Fruit fly (Drosophila melanogaster): ENCODE measurements around the gene CG42564.
A peak's percentile ranks its signal among the peaks of the same experiment; 100 is the strongest.

Gene CG42564

dm6 chr3R:6414439-6415344 lies 40.4 kb downstream of the CG42564 start (continued):
- no peak for TF ChIP-seq CG3065 (GFP tag; optimal IDR thresholded peaks at IDR 0.05)
- TF ChIP-seq tap (tag; optimal IDR thresholded peaks at IDR 0.05) = peak; percentile 23
- peak; percentile 36 for TF ChIP-seq Hmr (GFP tag; optimal IDR thresholded peaks at IDR 0.05)
- TF ChIP-seq salm (tag; optimal IDR thresholded peaks at IDR 0.05) = no peak
- no peak for TF ChIP-seq NC2α (GFP tag; optimal IDR thresholded peaks at IDR 0.05)
- peak; percentile 18 for TF ChIP-seq CG18619 (GFP tag; optimal IDR thresholded peaks at IDR 0.05)
- no peak for TF ChIP-seq shn (GFP tag; optimal IDR thresholded peaks at IDR 0.05)
- no peak for TF ChIP-seq D (optimal IDR thresholded peaks at IDR 0.05)
- peak; percentile 17 for TF ChIP-seq D (GFP tag; optimal IDR thresholded peaks at IDR 0.05)
- no peak for TF ChIP-seq Rx (GFP tag; IDR thresholded peaks at IDR 0.05)
- TF ChIP-seq CG10147 (GFP tag; optimal IDR thresholded peaks at IDR 0.05) = peak; percentile 30
- TF ChIP-seq CG11247 (GFP tag; IDR thresholded peaks at IDR 0.05) = no peak
- no peak for TF ChIP-seq CG10321 (GFP tag; IDR thresholded peaks at IDR 0.05)
- 0 out of 2 replicates have a peak, but pooled peaks have one; percentile 14 for TF ChIP-seq CG32772 (GFP tag; IDR thresholded peaks at IDR 0.05)
- no peak for TF ChIP-seq CG10462 (GFP tag; optimal IDR thresholded peaks at IDR 0.05)
- no peak for TF ChIP-seq exex (tag; optimal IDR thresholded peaks at IDR 0.05)
- no peak for TF ChIP-seq danr (GFP tag; IDR thresholded peaks at IDR 0.05)
- no peak for TF ChIP-seq Kr (GFP tag; optimal IDR thresholded peaks at IDR 0.05)
- no peak for TF ChIP-seq MBD-R2 (GFP tag; IDR thresholded peaks at IDR 0.05)
- TF ChIP-seq klu (GFP tag; IDR thresholded peaks at IDR 0.05) = no peak
- no peak for TF ChIP-seq CG6765 (GFP tag; optimal IDR thresholded peaks at IDR 0.05)
- TF ChIP-seq org-1 (GFP tag; optimal IDR thresholded peaks at IDR 0.05) = no peak
- no peak for TF ChIP-seq hb (GFP tag; IDR thresholded peaks at IDR 0.05; ENCODE audit: partially characterized antibody)
- TF ChIP-seq Sox100B (GFP tag; optimal IDR thresholded peaks at IDR 0.05) = peak; percentile 39
- no peak for TF ChIP-seq pros (GFP tag; optimal IDR thresholded peaks at IDR 0.05)
- peak; percentile 59 for TF ChIP-seq CG13894 (tag; optimal IDR thresholded peaks at IDR 0.05)
- TF ChIP-seq CG4404 (GFP tag; IDR thresholded peaks at IDR 0.05) = no peak
- no peak for TF ChIP-seq psq (GFP tag; optimal IDR thresholded peaks at IDR 0.05)
- no peak for TF ChIP-seq Ets97D (GFP tag; optimal IDR thresholded peaks at IDR 0.05)
- peak; percentile 18 for TF ChIP-seq D19A (tag; optimal IDR thresholded peaks at IDR 0.05)
- no peak for TF ChIP-seq ase (GFP tag; IDR thresholded peaks at IDR 0.05)
- TF ChIP-seq sqz (GFP tag; optimal IDR thresholded peaks at IDR 0.05) = no peak
- TF ChIP-seq CG5953 (GFP tag; IDR thresholded peaks at IDR 0.05) = no peak
- TF ChIP-seq CG11504 (tag; optimal IDR thresholded peaks at IDR 0.05) = peak; percentile 74
- peak; percentile 51 for TF ChIP-seq CG12391 (tag; optimal IDR thresholded peaks at IDR 0.05)
- TF ChIP-seq row (GFP tag; IDR thresholded peaks at IDR 0.05) = peak; percentile 41; the same call in 1 of the 3 replicates
- 0 out of 3 replicates have a peak, but pooled peaks have one; percentile 68 for TF ChIP-seq CG2199 (GFP tag; IDR thresholded peaks at IDR 0.05)
- no peak for TF ChIP-seq CG6791 (GFP tag; IDR thresholded peaks at IDR 0.05; ENCODE audit: partially characterized antibody)
- peak; percentile 26 for TF ChIP-seq tio (GFP tag; optimal IDR thresholded peaks at IDR 0.05)
- TF ChIP-seq fu2 (GFP tag; optimal IDR thresholded peaks at IDR 0.05) = no peak
- peak; percentile 9 for TF ChIP-seq Fer1 (GFP tag; optimal IDR thresholded peaks at IDR 0.05)
- peak; percentile 57 for TF ChIP-seq CG12071 (GFP tag; optimal IDR thresholded peaks at IDR 0.05)
- no peak for TF ChIP-seq CG11696 (GFP tag; IDR thresholded peaks at IDR 0.05)
- peak; percentile 20 for TF ChIP-seq CG12104 (GFP tag; optimal IDR thresholded peaks at IDR 0.05)
- no peak for TF ChIP-seq HmgD (GFP tag; optimal IDR thresholded peaks at IDR 0.05)
- TF ChIP-seq CG1024 (GFP tag; IDR thresholded peaks at IDR 0.05) = no peak
- 0 out of 2 replicates have a peak, but pooled peaks have one; percentile 33 for TF ChIP-seq lmd (GFP tag; IDR thresholded peaks at IDR 0.05)
- TF ChIP-seq CG18262 (tag; optimal IDR thresholded peaks at IDR 0.05) = peak; percentile 45
- TF ChIP-seq ssp (GFP tag; IDR thresholded peaks at IDR 0.05) = 0 out of 2 replicates have a peak, but pooled peaks have one; percentile 13
- no peak for TF ChIP-seq Atf6 (GFP tag; IDR thresholded peaks at IDR 0.05)

All from whole organism, embryonic.